Worm (Caenorhabditis elegans) whole organism, L3 larva: ENCODE measurements around the gene Y57G7A.2.

Source experiments
- ama-1 ChIP-seq: fragments of 150-350 bp; optimal IDR thresholded peaks from 2 replicates; lab custom pipeline; 2018
- daf-12 ChIP-seq: fragments of 150-350 bp; optimal IDR thresholded peaks from 2 replicates; lab custom pipeline; 2014; ENCODE audit warnings: missing biosample characterization, missing genetic modification reagents, missing genetic modification characterization
- egl-27 ChIP-seq: sonication (generic microtip); optimal IDR thresholded peaks from 4 replicates; lab custom pipeline; 2017; ENCODE audit warnings: missing biosample characterization, missing genetic modification reagents, missing genetic modification characterization
- elt-3 ChIP-seq, 3 experiments: fragments of 150-350 bp in 1 of 3; sonication (generic microtip) in 2 of 3; optimal IDR thresholded peaks; 2 replicates in 2 of 3; 4 replicates in 1 of 3; lab custom pipeline; 2014 to 2017; ENCODE audit warnings: missing biosample characterization in 3 of 3, missing genetic modification characterization in 3 of 3
- eor-1 ChIP-seq, 2 experiments: fragments of 150-350 bp; optimal IDR thresholded peaks; 2 replicates each; lab custom pipeline; 2014 to 2018; ENCODE audit warnings: missing biosample characterization in 2 of 2, missing genetic modification characterization in 2 of 2
- nhr-237 ChIP-seq: fragments of 150-350 bp; optimal IDR thresholded peaks from 2 replicates; lab custom pipeline; 2014; ENCODE audit warnings: missing biosample characterization, missing genetic modification characterization
- skn-1 ChIP-seq: fragments of 150-350 bp; optimal IDR thresholded peaks from 2 replicates; lab custom pipeline; 2014; ENCODE audit warnings: missing biosample characterization, missing genetic modification characterization
- unc-39 ChIP-seq: sonication (generic microtip); optimal IDR thresholded peaks from 4 replicates; lab custom pipeline; 2017; ENCODE audit warnings: missing biosample characterization, missing genetic modification characterization
- unc-62 ChIP-seq: fragments of 150-350 bp; sonication (generic microtip); optimal IDR thresholded peaks from 4 replicates; lab custom pipeline; 2014; ENCODE audit warnings: missing biosample characterization, missing genetic modification reagents, missing genetic modification characterization
- zag-1 ChIP-seq: fragments of 150-350 bp; optimal IDR thresholded peaks from 2 replicates; lab custom pipeline; 2014; ENCODE audit warnings: missing biosample characterization, missing genetic modification characterization

ce11 chrII:1306036-1306435 is 10.2 kb downstream of the Y57G7A.2 start, which contains the start of gene emc-2:
- no peak for TF ChIP-seq unc-62
- no peak for TF ChIP-seq ama-1 (lab: Kevin White, UChicago)
- TF ChIP-seq nhr-237 (tag; lab: Kevin White, UChicago): no peak
- TF ChIP-seq elt-3 (tag; optimal IDR thresholded peaks at IDR 0.05; lab: Kevin White, UChicago): no peak
- no peak for TF ChIP-seq daf-12 (tag; lab: Kevin White, UChicago)
- no peak for TF ChIP-seq eor-1 (tag; optimal IDR thresholded peaks at IDR 0.05; lab: Kevin White, UChicago)
- no peak for TF ChIP-seq skn-1 (tag; lab: Kevin White, UChicago)
- TF ChIP-seq unc-39 (tag; lab: Kevin White, UChicago): no peak
- TF ChIP-seq zag-1 (tag; lab: Kevin White, UChicago): no peak
- no peak for TF ChIP-seq egl-27 (tag; lab: Kevin White, UChicago)
